Worm (Caenorhabditis elegans) whole organism, L2 larva: ENCODE results near the gene F16F9.4.

Source experiments
- F13H6.1 ChIP-seq: sonication (generic microtip); optimal IDR thresholded peaks from 2 replicates; lab custom pipeline; 2016; ENCODE audit warnings: missing genetic modification characterization, missing compliant biosample characterization
- R02D3.7 ChIP-seq: fragments of 150-350 bp; optimal IDR thresholded peaks from 2 replicates; lab custom pipeline; 2014; ENCODE audit warnings: missing biosample characterization, missing genetic modification characterization
- Y55F3AM.14 ChIP-seq: fragments of 200-800 bp; sonication (Bioruptor generic); optimal IDR thresholded peaks from 2 replicates; lab custom pipeline; 2018; ENCODE audit warnings: mild to moderate bottlenecking, missing genetic modification characterization, missing compliant biosample characterization
- ZK546.5 ChIP-seq: sonication (generic microtip); optimal IDR thresholded peaks from 2 replicates; lab custom pipeline; 2017; ENCODE audit warnings: missing biosample characterization, missing genetic modification characterization
- alr-1 ChIP-seq: fragments of 150-350 bp; optimal IDR thresholded peaks from 2 replicates; lab custom pipeline; 2014; ENCODE audit warnings: missing biosample characterization, missing genetic modification characterization
- aly-2 ChIP-seq: fragments of 150-350 bp; optimal IDR thresholded peaks from 2 replicates; lab custom pipeline; 2014; ENCODE audit warnings: missing biosample characterization, missing genetic modification characterization
- ama-1 ChIP-seq: fragments of 150-350 bp; optimal IDR thresholded peaks from 2 replicates; lab custom pipeline; 2018; ENCODE audit warnings: inconsistent platforms
- ceh-16 ChIP-seq: fragments of 150-350 bp; optimal IDR thresholded peaks from 2 replicates; lab custom pipeline; 2014; ENCODE audit warnings: missing biosample characterization, missing genetic modification characterization
- crh-2 ChIP-seq: sonication (generic microtip); optimal IDR thresholded peaks from 2 replicates; lab custom pipeline; 2017; ENCODE audit warnings: missing biosample characterization, missing genetic modification characterization
- dmd-4 ChIP-seq: sonication (generic microtip); optimal IDR thresholded peaks from 2 replicates; lab custom pipeline; 2017; ENCODE audit warnings: missing biosample characterization, missing genetic modification characterization
- egl-27 ChIP-seq: sonication (generic microtip); optimal IDR thresholded peaks from 3 replicates; lab custom pipeline; 2017; ENCODE audit warnings: missing biosample characterization, missing genetic modification reagents, missing genetic modification characterization
- elt-1 ChIP-seq: fragments of 150-350 bp; optimal IDR thresholded peaks from 2 replicates; lab custom pipeline; 2014; ENCODE audit warnings: missing biosample characterization, missing genetic modification characterization
- elt-3 ChIP-seq: sonication (generic microtip); optimal IDR thresholded peaks from 2 replicates; lab custom pipeline; 2017; ENCODE audit warnings: missing biosample characterization, missing genetic modification characterization
- fos-1 ChIP-seq: fragments of 150-350 bp; optimal IDR thresholded peaks from 2 replicates; lab custom pipeline; 2014; ENCODE audit warnings: missing biosample characterization, missing genetic modification characterization
- lin-13 ChIP-seq: fragments of 150-350 bp; optimal IDR thresholded peaks from 2 replicates; lab custom pipeline; 2014; ENCODE audit warnings: missing biosample characterization, missing genetic modification reagents, missing genetic modification characterization
- lin-39 ChIP-seq: fragments of 150-350 bp; optimal IDR thresholded peaks from 2 replicates; lab custom pipeline; 2014; ENCODE audit warnings: missing biosample characterization, missing genetic modification reagents, missing genetic modification characterization
- lsy-2 ChIP-seq, 2 experiments: fragments of 150-350 bp in 1 of 2; sonication (generic microtip) in 1 of 2; optimal IDR thresholded peaks; 2 replicates each; lab custom pipeline; 2014 to 2017; ENCODE audit warnings: missing biosample characterization in 2 of 2, missing genetic modification characterization in 2 of 2
- mab-5 ChIP-seq: fragments of 150-350 bp; optimal IDR thresholded peaks from 2 replicates; lab custom pipeline; 2014; ENCODE audit warnings: missing biosample characterization, missing genetic modification characterization
- mbf-1 ChIP-seq: sonication (generic microtip); optimal IDR thresholded peaks from 2 replicates; lab custom pipeline; 2017; ENCODE audit warnings: missing biosample characterization, missing genetic modification characterization
- mdl-1 ChIP-seq, 2 experiments: fragments of 150-350 bp in 1 of 2; sonication (generic microtip) in 1 of 2; optimal IDR thresholded peaks; 2 replicates each; lab custom pipeline; 2017; ENCODE audit warnings: missing biosample characterization in 2 of 2, missing genetic modification characterization in 2 of 2
- nhr-10 ChIP-seq: sonication (generic microtip); optimal IDR thresholded peaks from 2 replicates; lab custom pipeline; 2017; ENCODE audit warnings: missing biosample characterization, missing genetic modification characterization
- nhr-12 ChIP-seq: fragments of 150-350 bp; optimal IDR thresholded peaks from 2 replicates; lab custom pipeline; 2014; ENCODE audit warnings: missing biosample characterization, missing genetic modification characterization
- nhr-129 ChIP-seq: fragments of 150-350 bp; optimal IDR thresholded peaks from 2 replicates; lab custom pipeline; 2014; ENCODE audit warnings: missing biosample characterization, missing genetic modification characterization
- nhr-21 ChIP-seq: fragments of 150-350 bp; optimal IDR thresholded peaks from 2 replicates; lab custom pipeline; 2014; ENCODE audit warnings: missing biosample characterization, missing genetic modification characterization
- nhr-23 ChIP-seq: fragments of 150-350 bp; optimal IDR thresholded peaks from 2 replicates; lab custom pipeline; 2014; ENCODE audit warnings: missing biosample characterization, missing genetic modification reagents, missing genetic modification characterization
- nhr-237 ChIP-seq: fragments of 150-350 bp; optimal IDR thresholded peaks from 2 replicates; lab custom pipeline; 2014; ENCODE audit warnings: missing biosample characterization, missing genetic modification characterization
- nhr-25 ChIP-seq: fragments of 150-350 bp; sonication (generic microtip); optimal IDR thresholded peaks from 3 replicates; lab custom pipeline; 2014; ENCODE audit warnings: missing biosample characterization, missing genetic modification characterization
- nhr-6 ChIP-seq: fragments of 150-350 bp; optimal IDR thresholded peaks from 2 replicates; lab custom pipeline; 2014; ENCODE audit warnings: missing biosample characterization, missing genetic modification characterization
- nhr-77 ChIP-seq: fragments of 150-350 bp; optimal IDR thresholded peaks from 2 replicates; lab custom pipeline; 2014; ENCODE audit warnings: missing biosample characterization, missing genetic modification characterization
- peb-1 ChIP-seq: fragments of 150-350 bp; optimal IDR thresholded peaks from 2 replicates; lab custom pipeline; 2014; ENCODE audit warnings: missing biosample characterization, missing genetic modification characterization
- sem-4 ChIP-seq: fragments of 150-350 bp; optimal IDR thresholded peaks from 2 replicates; lab custom pipeline; 2014; ENCODE audit warnings: missing biosample characterization, missing genetic modification reagents, missing genetic modification characterization
- skn-1 ChIP-seq: sonication (generic microtip); optimal IDR thresholded peaks from 2 replicates; lab custom pipeline; 2017; ENCODE audit warnings: missing biosample characterization, missing genetic modification characterization
- sma-3 ChIP-seq: sonication (generic microtip); optimal IDR thresholded peaks from 2 replicates; lab custom pipeline; 2016; ENCODE audit warnings: missing genetic modification reagents, missing genetic modification characterization, missing compliant biosample characterization
- sma-9 ChIP-seq, 2 experiments: fragments of 150-350 bp in 1 of 2; sonication (generic microtip) in 1 of 2; optimal IDR thresholded peaks; 2 replicates each; lab custom pipeline; 2014 to 2016; ENCODE audit warnings: missing genetic modification characterization in 2 of 2, mild to moderate bottlenecking in 1 of 2, missing biosample characterization in 1 of 2, missing compliant biosample characterization in 1 of 2, missing genetic modification reagents in 1 of 2, moderate library complexity in 1 of 2
- snpc-4 ChIP-seq: fragments of 150-350 bp; optimal IDR thresholded peaks from 2 replicates; lab custom pipeline; 2014; ENCODE audit warnings: missing biosample characterization, missing genetic modification characterization
- unc-39 ChIP-seq: fragments of 150-350 bp; optimal IDR thresholded peaks from 2 replicates; lab custom pipeline; 2014; ENCODE audit warnings: missing biosample characterization, missing genetic modification characterization
- unc-55 ChIP-seq: fragments of 150-350 bp; sonication (generic microtip); optimal IDR thresholded peaks from 3 replicates; lab custom pipeline; 2014; ENCODE audit warnings: missing biosample characterization, missing genetic modification reagents, missing genetic modification characterization
- unc-62 ChIP-seq: fragments of 150-350 bp; optimal IDR thresholded peaks from 2 replicates; lab custom pipeline; 2014; ENCODE audit warnings: missing biosample characterization, missing genetic modification reagents, missing genetic modification characterization
- zag-1 ChIP-seq: fragments of 150-350 bp; optimal IDR thresholded peaks from 2 replicates; lab custom pipeline; 2014; ENCODE audit warnings: missing biosample characterization, missing genetic modification characterization
- ztf-1 ChIP-seq: fragments of 200-800 bp; sonication (Bioruptor generic); conservative IDR thresholded peaks from 2 replicates; pipeline ENCODE4 v1.3.6; 2022; ENCODE audit warnings: missing genetic modification characterization, missing compliant biosample characterization
- ztf-11 ChIP-seq: sonication (generic microtip); optimal IDR thresholded peaks from 2 replicates; lab custom pipeline; 2017; ENCODE audit warnings: missing biosample characterization, missing genetic modification characterization
- ztf-4 ChIP-seq: fragments of 150-350 bp; optimal IDR thresholded peaks from 2 replicates; lab custom pipeline; 2014; ENCODE audit warnings: missing biosample characterization, missing genetic modification characterization

The F16F9.4 gene

ce11 chrX:8477048-8477806 lies 14.1 kb upstream of the F16F9.4 start (continued):
- TF ChIP-seq nhr-12 (no peak), nhr-129 (tag; lab: Kevin White, UChicago) (peak; percentile 79), mdl-1 (tag; optimal IDR thresholded peaks at IDR 0.05; lab: Kevin White, UChicago) (peak; percentile 89 to 94), lsy-2 (tag; optimal IDR thresholded peaks at IDR 0.05; lab: Kevin White, UChicago) (peak in 1 of 2 experiments; percentile 79), nhr-21 (tag; lab: Kevin White, UChicago) (peak; percentile 99), nhr-77 (tag; lab: Kevin White, UChicago) (no peak), nhr-6 (tag; lab: Kevin White, UChicago) (peak; percentile 52), nhr-10 (tag; lab: Kevin White, UChicago) (no peak), skn-1 (tag; lab: Kevin White, UChicago) (no peak), fos-1 (tag; lab: Kevin White, UChicago) (peak; percentile 48), ceh-16 (tag; lab: Kevin White, UChicago) (peak; percentile 87), ZK546.5 (tag; lab: Kevin White, UChicago) (no peak), nhr-237 (peak; percentile 13)

DNA sequence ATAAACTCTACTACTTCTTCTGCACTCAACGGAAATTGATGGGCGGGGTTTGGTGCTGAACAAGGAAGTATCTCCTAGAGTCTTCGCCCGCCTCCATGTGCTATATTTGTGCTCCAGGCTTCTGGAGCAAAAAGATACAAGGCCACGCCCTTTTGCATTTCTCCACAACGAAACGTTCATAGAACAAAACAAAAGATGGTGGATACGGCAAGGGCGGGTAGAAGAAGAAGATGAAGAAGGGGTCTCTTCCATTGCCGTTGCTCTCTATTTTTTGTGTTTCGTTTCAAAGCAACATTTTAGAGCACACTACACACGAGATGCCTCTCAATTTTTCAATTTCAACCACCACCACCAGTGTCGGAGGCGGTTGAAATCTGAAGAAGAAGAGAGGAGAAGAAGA lies 13.1 kb upstream of the F16F9.4 start:
- TF ChIP-seq sem-4 (tag; lab: Kevin White, UChicago): peak; percentile 34
- TF ChIP-seq mdl-1 (tag; optimal IDR thresholded peaks at IDR 0.05; lab: Kevin White, UChicago): peak; percentile 62 to 70
- TF ChIP-seq lsy-2 (tag; optimal IDR thresholded peaks at IDR 0.05; lab: Kevin White, UChicago): peak in 1 of 2 experiments; percentile 7
- no peak for TF ChIP-seq lin-39 (tag; lab: Kevin White, UChicago)
- TF ChIP-seq zag-1 (tag; lab: Kevin White, UChicago): peak; percentile 32
- no peak for TF ChIP-seq ztf-11 (tag; lab: Kevin White, UChicago)

- TF ChIP-seq R02D3.7 (tag; lab: Kevin White, UChicago): no peak
- TF ChIP-seq sma-3 (GFP tag; lab: Kevin White, UChicago): no peak
- TF ChIP-seq nhr-25 (tag; lab: Kevin White, UChicago): no peak
- TF ChIP-seq mbf-1 (tag; lab: Kevin White, UChicago): no peak
- TF ChIP-seq nhr-237: no peak
- TF ChIP-seq crh-2 (tag; lab: Kevin White, UChicago): no peak
- no peak for TF ChIP-seq mab-5 (tag; lab: Kevin White, UChicago)
- TF ChIP-seq lsy-2 (tag; optimal IDR thresholded peaks at IDR 0.05; lab: Kevin White, UChicago): no peak
- TF ChIP-seq ZK546.5 (tag; lab: Kevin White, UChicago): no peak
- TF ChIP-seq zag-1 (tag; lab: Kevin White, UChicago): no peak
- TF ChIP-seq nhr-129 (tag; lab: Kevin White, UChicago): no peak
- no peak for TF ChIP-seq nhr-77 (tag; lab: Kevin White, UChicago)
- TF ChIP-seq F13H6.1 (tag; lab: Kevin White, UChicago): no peak
- TF ChIP-seq mdl-1 (tag; optimal IDR thresholded peaks at IDR 0.05; lab: Kevin White, UChicago): no peak
- no peak for TF ChIP-seq Y55F3AM.14
- TF ChIP-seq egl-27 (tag; lab: Kevin White, UChicago): no peak
Measured at ce11 chrX:8475759-8476228, 12.6 kb upstream of the F16F9.4 start, which contains the start of gene nhr-14. TSS of gene nhr-14 (minus strand) at chrX:8476178.

DNA sequence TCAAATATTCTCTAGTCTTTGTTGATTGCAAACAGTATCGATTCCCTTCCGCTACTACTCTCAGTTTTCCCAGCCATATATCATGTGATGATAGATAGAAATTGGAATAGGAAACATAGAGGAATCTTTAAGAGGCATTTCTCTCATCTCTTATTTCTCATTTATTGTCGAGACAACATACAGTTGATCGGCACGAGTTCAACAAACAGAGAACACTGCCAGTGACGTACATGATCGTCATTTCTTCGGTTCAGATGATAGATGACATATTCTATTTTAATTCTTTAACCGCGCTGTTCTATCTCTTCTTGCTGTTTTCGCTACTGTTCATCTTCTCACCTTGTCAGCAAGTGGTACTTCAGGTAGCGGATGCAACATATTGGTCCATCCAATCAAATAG lies 12.0 kb upstream of the F16F9.4 start:
- TF ChIP-seq ztf-4 (peak; percentile 83), peb-1 (no peak), skn-1 (tag; lab: Kevin White, UChicago) (no peak), lin-13 (no peak), mbf-1 (tag; lab: Kevin White, UChicago) (no peak), snpc-4 (no peak), dmd-4 (no peak), aly-2 (no peak), mab-5 (tag; lab: Kevin White, UChicago) (peak; percentile 24), nhr-10 (tag; lab: Kevin White, UChicago) (no peak), nhr-25 (tag; lab: Kevin White, UChicago) (peak; percentile 94), lin-39 (tag; lab: Kevin White, UChicago) (no peak), egl-27 (tag; lab: Kevin White, UChicago) (peak; percentile 88), unc-39 (tag; lab: Kevin White, UChicago) (no peak), alr-1 (tag; lab: Kevin White, UChicago) (no peak), nhr-129 (tag; lab: Kevin White, UChicago) (peak; percentile 79), nhr-6 (tag; lab: Kevin White, UChicago) (peak; percentile 85), R02D3.7 (tag; lab: Kevin White, UChicago) (no peak), elt-3 (tag; lab: Kevin White, UChicago) (no peak), nhr-12 (no peak), unc-55 (GFP tag; lab: Kevin White, UChicago) (no peak), Y55F3AM.14 (peak; percentile 52), ceh-16 (tag; lab: Kevin White, UChicago) (no peak), F13H6.1 (tag; lab: Kevin White, UChicago) (peak; percentile 49), elt-1 (tag; lab: Kevin White, UChicago) (no peak), sma-9 (GFP tag; optimal IDR thresholded peaks at IDR 0.05; lab: Kevin White, UChicago) (peak; percentile 99), sma-9 (tag; optimal IDR thresholded peaks at IDR 0.05; lab: Kevin White, UChicago) (peak; percentile 67), ama-1 (lab: Kevin White, UChicago) (peak; percentile 31), nhr-23 (tag; lab: Kevin White, UChicago) (no peak), ztf-1 (GFP tag; lab: Robert Waterston, UW) (no peak), unc-62 (peak; percentile 65), zag-1 (tag; lab: Kevin White, UChicago) (no peak), ztf-11 (tag; lab: Kevin White, UChicago) (no peak), sma-3 (GFP tag; lab: Kevin White, UChicago) (peak; percentile 97)
